Fruit fly (Drosophila melanogaster) whole organism, embryonic: ENCODE data around the gene CG7054.
A peak's percentile ranks its signal among the peaks of the same experiment; 100 is the strongest.

Experiments
- Abd-B ChIP-seq: fragments of 200-800 bp; sonication (Bioruptor generic); optimal IDR thresholded peaks from 2 replicates; lab custom pipeline; 2018; ENCODE audit warnings: missing biosample characterization, mild to moderate bottlenecking, missing genetic modification characterization, moderate library complexity
- Ada2b ChIP-seq: fragments of 200-800 bp; sonication (Bioruptor generic); IDR thresholded peaks from 2 replicates; pipeline ENCODE4 v1.3.6; 2022; ENCODE audit warnings: missing biosample characterization, missing genetic modification characterization
- CG10462 ChIP-seq: fragments of 200-800 bp; sonication (Bioruptor generic); optimal IDR thresholded peaks from 2 replicates; lab custom pipeline; 2016; ENCODE audit warnings: missing biosample characterization, missing genetic modification characterization
- CG12155 ChIP-seq: fragments of 200-800 bp; sonication (Bioruptor generic); optimal IDR thresholded peaks from 3 replicates; lab custom pipeline; 2016; ENCODE audit warnings: missing biosample characterization, missing genetic modification characterization
- CG12942 ChIP-seq: fragments of 200-800 bp; sonication (Bioruptor generic); optimal IDR thresholded peaks from 3 replicates; lab custom pipeline; 2016; ENCODE audit warnings: missing biosample characterization, missing genetic modification characterization
- CG13894 ChIP-seq: fragments of 200-800 bp; sonication (Bioruptor generic); optimal IDR thresholded peaks from 3 replicates; lab custom pipeline; 2018; ENCODE audit warnings: missing biosample characterization, mild to moderate bottlenecking, missing genetic modification characterization, moderate library complexity
- CG15479 ChIP-seq: fragments of 200-800 bp; sonication (Bioruptor generic); optimal IDR thresholded peaks from 3 replicates; lab custom pipeline; 2019; ENCODE audit warnings: missing biosample characterization, mild to moderate bottlenecking, missing genetic modification characterization, moderate library complexity
- CG16813 ChIP-seq: fragments of 200-800 bp; sonication (Bioruptor generic); IDR thresholded peaks from 3 replicates; pipeline ENCODE4 v1.3.6; 2022; ENCODE audit warnings: missing biosample characterization, missing genetic modification characterization; ENCODE audit not compliant: partially characterized antibody
- CG17359 ChIP-seq: fragments of 200-800 bp; sonication (Bioruptor generic); optimal IDR thresholded peaks from 3 replicates; lab custom pipeline; 2018; ENCODE audit warnings: missing biosample characterization, mild to moderate bottlenecking, missing genetic modification characterization, moderate library complexity
- CG17802 ChIP-seq: fragments of 200-800 bp; sonication (Bioruptor generic); optimal IDR thresholded peaks from 2 replicates; lab custom pipeline; 2018; ENCODE audit warnings: missing biosample characterization, mild to moderate bottlenecking, missing genetic modification characterization, moderate library complexity
- CG2129 ChIP-seq: fragments of 200-800 bp; sonication (Bioruptor generic); IDR thresholded peaks from 2 replicates; pipeline ENCODE4 v1.3.6; 2022; ENCODE audit warnings: missing biosample characterization, missing genetic modification characterization; ENCODE audit not compliant: partially characterized antibody
- CG2678 ChIP-seq: fragments of 200-800 bp; sonication (Bioruptor generic); optimal IDR thresholded peaks from 3 replicates; lab custom pipeline; 2019; ENCODE audit warnings: missing biosample characterization, mild to moderate bottlenecking, missing genetic modification characterization, moderate library complexity
- CG2875 ChIP-seq: fragments of 200-800 bp; sonication (Bioruptor generic); optimal IDR thresholded peaks from 2 replicates; lab custom pipeline; 2017; ENCODE audit warnings: missing biosample characterization, mild to moderate bottlenecking, missing genetic modification characterization, missing genetic modification reagents
- CG2889 ChIP-seq: fragments of 200-800 bp; sonication (Bioruptor generic); IDR thresholded peaks from 3 replicates; pipeline ENCODE4 v1.3.6; 2022; ENCODE audit warnings: missing biosample characterization, missing genetic modification characterization
- CG3065 ChIP-seq: fragments of 200-800 bp; sonication (Bioruptor generic); optimal IDR thresholded peaks from 2 replicates; lab custom pipeline; 2016; ENCODE audit warnings: missing biosample characterization, missing genetic modification characterization
- CG3726 ChIP-seq: fragments of 200-800 bp; sonication (Bioruptor generic); IDR thresholded peaks from 3 replicates; pipeline ENCODE4, ENCODE4 v1.3.6; 2022; ENCODE audit warnings: missing biosample characterization, missing genetic modification characterization
- CG4282 ChIP-seq: fragments of 200-800 bp; sonication (Bioruptor generic); optimal IDR thresholded peaks from 2 replicates; lab custom pipeline; 2016; ENCODE audit warnings: missing biosample characterization, missing genetic modification characterization
- CG4707 ChIP-seq: fragments of 200-800 bp; sonication (Bioruptor generic); optimal IDR thresholded peaks from 2 replicates; lab custom pipeline; 2018; ENCODE audit warnings: missing biosample characterization, mild to moderate bottlenecking, missing genetic modification characterization, moderate library complexity
- CG4730 ChIP-seq: fragments of 200-800 bp; sonication (Bioruptor generic); IDR thresholded peaks from 2 replicates; pipeline ENCODE4 v1.3.6; 2022; ENCODE audit warnings: missing biosample characterization, missing genetic modification characterization
- CG4820 ChIP-seq: fragments of 200-800 bp; sonication (Bioruptor generic); optimal IDR thresholded peaks from 3 replicates; lab custom pipeline; 2016; ENCODE audit warnings: missing biosample characterization, missing genetic modification characterization
- CG7271 ChIP-seq: fragments of 200-800 bp; sonication (Bioruptor generic); optimal IDR thresholded peaks from 2 replicates; lab custom pipeline; 2018; ENCODE audit warnings: missing biosample characterization, mild to moderate bottlenecking, missing genetic modification characterization, moderate library complexity
- CG8089 ChIP-seq: fragments of 200-800 bp; sonication (Bioruptor generic); optimal IDR thresholded peaks from 3 replicates; lab custom pipeline; 2016; ENCODE audit warnings: missing biosample characterization, missing genetic modification characterization
- CG9797 ChIP-seq: fragments of 200-800 bp; sonication (Bioruptor generic); optimal IDR thresholded peaks from 3 replicates; lab custom pipeline; 2018; ENCODE audit warnings: missing biosample characterization, mild to moderate bottlenecking, missing genetic modification characterization
- CG9876 ChIP-seq: fragments of 200-800 bp; sonication (Bioruptor generic); optimal IDR thresholded peaks from 2 replicates; lab custom pipeline; 2016; ENCODE audit warnings: missing biosample characterization, missing genetic modification characterization
- CTCF ChIP-seq: fragments of 200-800 bp; sonication (Bioruptor generic); optimal IDR thresholded peaks from 2 replicates; lab custom pipeline; 2017; ENCODE audit warnings: missing biosample characterization, mild to moderate bottlenecking, missing genetic modification characterization, moderate library complexity
- Fer1 ChIP-seq: fragments of 200-800 bp; sonication (Bioruptor generic); optimal IDR thresholded peaks from 2 replicates; lab custom pipeline; 2017; ENCODE audit warnings: missing biosample characterization, mild to moderate bottlenecking, missing genetic modification characterization
- GATAe ChIP-seq: fragments of 200-800 bp; sonication (Bioruptor generic); conservative IDR thresholded peaks from 2 replicates; pipeline ENCODE4 v1.3.6; 2022; ENCODE audit warnings: missing biosample characterization, missing genetic modification characterization
- HHEX ChIP-seq: fragments of 200-800 bp; sonication (Bioruptor generic); optimal IDR thresholded peaks from 3 replicates; lab custom pipeline; 2017; ENCODE audit warnings: missing biosample characterization, mild to moderate bottlenecking, missing genetic modification characterization, missing genetic modification reagents
- HLH3B ChIP-seq: fragments of 200-800 bp; sonication (Bioruptor generic); IDR thresholded peaks from 2 replicates; pipeline ENCODE4 v1.3.6; 2022; ENCODE audit warnings: missing biosample characterization, missing genetic modification characterization
- Hr51 ChIP-seq, 2 experiments: fragments of 200-800 bp; sonication (Bioruptor generic); optimal IDR thresholded peaks; 2 replicates in 1 of 2; 3 replicates in 1 of 2; lab custom pipeline; 2016 to 2018; ENCODE audit warnings: missing biosample characterization in 2 of 2, missing genetic modification characterization in 2 of 2, mild to moderate bottlenecking in 1 of 2, moderate library complexity in 1 of 2
- Max ChIP-seq: fragments of 200-800 bp; sonication (Bioruptor generic); optimal IDR thresholded peaks from 2 replicates; lab custom pipeline; 2016; ENCODE audit warnings: missing biosample characterization, mild to moderate bottlenecking, missing genetic modification characterization
- Med ChIP-seq: fragments of 200-800 bp; sonication (Bioruptor generic); peaks from one replicate; lab custom pipeline; 2016; ENCODE audit warnings: missing biosample characterization, missing genetic modification characterization, mild to moderate bottlenecking, inconsistent platforms, moderate library complexity
- Meics ChIP-seq: fragments of 200-800 bp; sonication (Bioruptor generic); optimal IDR thresholded peaks from 2 replicates; lab custom pipeline; 2017; ENCODE audit warnings: missing biosample characterization, mild to moderate bottlenecking, missing genetic modification characterization
- NC2α ChIP-seq: fragments of 200-800 bp; sonication (Bioruptor generic); optimal IDR thresholded peaks from 2 replicates; lab custom pipeline; 2016; ENCODE audit warnings: missing biosample characterization, missing genetic modification characterization
- Optix ChIP-seq: fragments of 200-800 bp; sonication (Bioruptor generic); IDR thresholded peaks from 3 replicates; pipeline ENCODE4 v1.3.6; 2022; ENCODE audit warnings: missing biosample characterization, missing genetic modification characterization
- Six4 ChIP-seq: fragments of 200-800 bp; sonication (Bioruptor generic); optimal IDR thresholded peaks from 2 replicates; lab custom pipeline; 2016; ENCODE audit warnings: missing biosample characterization, missing genetic modification characterization
- Stat92E ChIP-seq, 3 experiments: fragments of >200 bp in 2 of 3; fragments of 200-800 bp in 1 of 3; sonication (Bioruptor generic) in 1 of 3; optimal IDR thresholded peaks; 2 replicates each; lab custom pipeline; 2017 to 2019; ENCODE audit warnings: missing biosample characterization in 3 of 3, missing genetic modification characterization in 3 of 3, mild to moderate bottlenecking in 1 of 3, moderate library complexity in 1 of 3
- aop ChIP-seq: fragments of 200-800 bp; sonication (Bioruptor generic); IDR thresholded peaks from 2 replicates; pipeline ENCODE4 v1.3.6; 2022; ENCODE audit warnings: missing biosample characterization, missing genetic modification characterization
- chif ChIP-seq, 2 experiments: fragments of 200-800 bp; sonication (Bioruptor generic); optimal IDR thresholded peaks; 3 replicates each; lab custom pipeline; 2016; ENCODE audit warnings: missing biosample characterization in 2 of 2, missing genetic modification characterization in 2 of 2
- fd3F ChIP-seq: fragments of 200-800 bp; sonication (Bioruptor generic); optimal IDR thresholded peaks from 2 replicates; lab custom pipeline; 2018; ENCODE audit warnings: missing biosample characterization, mild to moderate bottlenecking, missing genetic modification characterization, moderate library complexity
- gcm2 ChIP-seq: fragments of 200-800 bp; sonication (Bioruptor generic); optimal IDR thresholded peaks from 2 replicates; lab custom pipeline; 2016; ENCODE audit warnings: missing biosample characterization, missing genetic modification characterization
- gem ChIP-seq: fragments of 200-800 bp; sonication (Bioruptor generic); optimal IDR thresholded peaks from 2 replicates; lab custom pipeline; 2019; ENCODE audit warnings: missing biosample characterization, mild to moderate bottlenecking, missing genetic modification characterization, moderate library complexity
- jigr1 ChIP-seq: fragments of 200-800 bp; sonication (Bioruptor generic); IDR thresholded peaks from 3 replicates; pipeline ENCODE4 v1.3.6; 2022; ENCODE audit warnings: missing biosample characterization, missing genetic modification characterization
- maf-S ChIP-seq: fragments of 200-800 bp; sonication (Bioruptor generic); optimal IDR thresholded peaks from 2 replicates; lab custom pipeline; 2016; ENCODE audit warnings: missing biosample characterization, missing genetic modification characterization
- phol ChIP-seq: fragments of 200-800 bp; sonication (Bioruptor generic); optimal IDR thresholded peaks from 3 replicates; lab custom pipeline; 2018; ENCODE audit warnings: missing biosample characterization, mild to moderate bottlenecking, missing genetic modification characterization, moderate library complexity
- pita ChIP-seq: fragments of 200-800 bp; sonication (Bioruptor generic); optimal IDR thresholded peaks from 2 replicates; lab custom pipeline; 2017; ENCODE audit warnings: missing biosample characterization, mild to moderate bottlenecking, missing genetic modification characterization
- pnt ChIP-seq: fragments of 200-800 bp; sonication (Bioruptor generic); optimal IDR thresholded peaks from 3 replicates; lab custom pipeline; 2016; ENCODE audit warnings: missing biosample characterization, missing genetic modification characterization
- schlank ChIP-seq: fragments of 200-800 bp; sonication (Bioruptor generic); optimal IDR thresholded peaks from 2 replicates; lab custom pipeline; 2018; ENCODE audit warnings: missing biosample characterization, mild to moderate bottlenecking, missing genetic modification characterization
- sr ChIP-seq: fragments of 200-800 bp; sonication (Bioruptor generic); IDR thresholded peaks from 3 replicates; pipeline ENCODE4 v1.3.6; 2022; ENCODE audit warnings: missing biosample characterization, missing genetic modification characterization
- ssp ChIP-seq: fragments of 200-800 bp; sonication (Bioruptor generic); IDR thresholded peaks from 2 replicates; pipeline ENCODE4 v1.3.6; 2022; ENCODE audit warnings: missing biosample characterization, missing genetic modification characterization
- stwl ChIP-seq: fragments of 200-800 bp; sonication (Bioruptor generic); optimal IDR thresholded peaks from 3 replicates; lab custom pipeline; 2018; ENCODE audit warnings: missing biosample characterization, mild to moderate bottlenecking, missing genetic modification characterization, moderate library complexity

Gene CG7054

DNA sequence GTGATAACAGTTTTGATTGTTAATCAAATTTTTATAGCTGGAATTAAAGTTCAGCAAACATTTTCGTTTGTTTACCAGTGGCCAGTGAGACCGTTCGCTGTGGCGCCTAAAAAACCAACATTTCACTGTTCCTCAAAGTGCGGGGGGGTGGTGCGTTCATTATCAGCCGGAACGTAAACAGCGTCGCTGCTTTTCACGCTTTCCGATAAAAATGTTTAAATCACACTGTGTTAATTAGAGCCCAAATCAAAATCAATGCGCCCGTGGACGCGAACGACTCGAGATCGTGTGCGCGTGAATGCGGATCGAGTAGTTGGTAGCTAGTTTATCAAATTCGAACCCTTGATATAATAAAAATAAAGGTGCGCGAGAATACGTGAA is 16.9 kb upstream of the CG7054 start, which contains the start of gene CG34376 (continued):
- TF ChIP-seq CG8089 (no peak), CG4707 (GFP tag; lab: Kevin White, UChicago) (peak; percentile 9), CG4730 (GFP tag; lab: Robert Waterston, UW) (peak; percentile 58; the same call in 1 of the 2 replicates), jigr1 (GFP tag; lab: Robert Waterston, UW) (no peak), chif (GFP tag; optimal IDR thresholded peaks at IDR 0.05; lab: Kevin White, UChicago) (no peak), NC2α (GFP tag; lab: Kevin White, UChicago) (no peak), sr (GFP tag; lab: Robert Waterston, UW) (0 out of 3 replicates have a peak, but pooled peaks have one; percentile 36), Stat92E (GFP tag; optimal IDR thresholded peaks at IDR 0.05; lab: Kevin White, UChicago) (no peak), CG17359 (tag; lab: Kevin White, UChicago) (no peak), CG3726 (GFP tag; lab: Robert Waterston, UW) (no peak), stwl (tag; lab: Kevin White, UChicago) (peak; percentile 64), CG2875 (GFP tag; lab: Kevin White, UChicago) (peak; percentile 6), CG10462 (GFP tag; lab: Kevin White, UChicago) (no peak), maf-S (GFP tag; lab: Kevin White, UChicago) (no peak), HLH3B (GFP tag; lab: Robert Waterston, UW) (peak; percentile 23; the same call in 1 of the 2 replicates), phol (tag; lab: Kevin White, UChicago) (peak; percentile 49), CG12942 (GFP tag; lab: Kevin White, UChicago) (peak; percentile 9), ssp (peak; percentile 58), CG17802 (tag; lab: Kevin White, UChicago) (no peak), CG4282 (GFP tag; lab: Kevin White, UChicago) (no peak), Max (GFP tag; lab: Kevin White, UChicago) (no peak), CG2678 (tag; lab: Kevin White, UChicago) (peak; percentile 38), CG9876 (GFP tag; lab: Kevin White, UChicago) (peak; percentile 23), Optix (GFP tag; lab: Robert Waterston, UW) (no peak), aop (GFP tag; lab: Robert Waterston, UW) (peak; percentile 64; the same call in 1 of the 2 replicates), GATAe (GFP tag; lab: Robert Waterston, UW) (peak; percentile 93), CG12155 (no peak), CG7271 (tag; lab: Kevin White, UChicago) (no peak), Ada2b (peak; percentile 48), HHEX (GFP tag; lab: Kevin White, UChicago) (no peak), pita (GFP tag; lab: Kevin White, UChicago) (no peak), Abd-B (GFP tag; lab: Kevin White, UChicago) (peak; percentile 35), CTCF (GFP tag; lab: Kevin White, UChicago) (peak; percentile 29), CG2129 (GFP tag; lab: Robert Waterston, UW) (no peak), Hr51 (GFP tag; optimal IDR thresholded peaks at IDR 0.05; lab: Kevin White, UChicago) (peak in 1 of 2 experiments; percentile 22), CG16813 (GFP tag; lab: Robert Waterston, UW) (0 out of 3 replicates have a peak, but pooled peaks have one; percentile 30), pnt (GFP tag; lab: Kevin White, UChicago) (no peak), schlank (tag; lab: Kevin White, UChicago) (peak; percentile 37), CG9797 (GFP tag; lab: Kevin White, UChicago) (peak; percentile 79), fd3F (GFP tag; lab: Kevin White, UChicago) (no peak), CG4820 (GFP tag; lab: Kevin White, UChicago) (no peak), CG3065 (no peak), gcm2 (no peak), gem (tag; lab: Kevin White, UChicago) (peak; percentile 55), Fer1 (peak; percentile 17), Med (GFP tag; lab: Kevin White, UChicago) (peak; percentile 90), CG13894 (tag; lab: Kevin White, UChicago) (no peak), CG15479 (GFP tag; lab: Kevin White, UChicago) (no peak), Six4 (GFP tag; lab: Kevin White, UChicago) (no peak), CG2889 (GFP tag; lab: Robert Waterston, UW) (peak; percentile 58), Meics (GFP tag; lab: Kevin White, UChicago) (peak; percentile 55)
